Fruit fly (Drosophila melanogaster) whole organism, wandering third instar larva: ENCODE data around the gene CG14277.

Experiments used
- Abd-B ChIP-seq: fragments of >200 bp; optimal IDR thresholded peaks from 2 replicates; lab custom pipeline; 2017; ENCODE audit warnings: missing biosample characterization, missing genetic modification characterization
- CG32264 ChIP-seq: fragments of 200-800 bp; sonication (Bioruptor generic); optimal IDR thresholded peaks from 2 replicates; lab custom pipeline; 2016; ENCODE audit warnings: missing biosample characterization, missing genetic modification characterization
- CrebA ChIP-seq: fragments of 200-800 bp; sonication (Bioruptor generic); optimal IDR thresholded peaks from 2 replicates; lab custom pipeline; 2016; ENCODE audit warnings: missing biosample characterization, mild to moderate bottlenecking, missing genetic modification characterization, borderline replicate concordance
- Hnf4 ChIP-seq: fragments of 200-800 bp; sonication (Bioruptor generic); optimal IDR thresholded peaks from 2 replicates; lab custom pipeline; 2016; ENCODE audit warnings: missing biosample characterization, mild to moderate bottlenecking, missing genetic modification characterization
- Myc ChIP-seq: fragments of >200 bp; optimal IDR thresholded peaks from 2 replicates; lab custom pipeline; 2017
- OdsH ChIP-seq: fragments of 200-800 bp; sonication (Bioruptor generic); optimal IDR thresholded peaks from 2 replicates; lab custom pipeline; 2016; ENCODE audit warnings: missing biosample characterization, mild to moderate bottlenecking, missing genetic modification characterization
- Rel ChIP-seq, 2 experiments: fragments of 200-800 bp; sonication (Bioruptor generic) in 1 of 2; optimal IDR thresholded peaks; 2 replicates in 1 of 2; 3 replicates in 1 of 2; lab custom pipeline; 2016 to 2019; ENCODE audit warnings: mild to moderate bottlenecking in 2 of 2, missing biosample characterization in 2 of 2, missing genetic modification characterization in 2 of 2, moderate library complexity in 1 of 2
- dl ChIP-seq, 2 experiments: fragments of 175-275, 200-275 bp in 1 of 2; fragments of 200-275 bp in 1 of 2; sonication (Bioruptor generic); optimal IDR thresholded peaks; lab custom pipeline; 2018; ENCODE audit warnings: mild to moderate bottlenecking in 2 of 2, missing biosample characterization in 2 of 2, missing genetic modification characterization in 2 of 2, moderate library complexity in 2 of 2; ENCODE audit not compliant: partially characterized antibody in 2 of 2, insufficient read depth in 1 of 2
- h ChIP-seq: fragments of 200-800 bp; sonication (Bioruptor generic); optimal IDR thresholded peaks from 3 replicates; lab custom pipeline; 2016; ENCODE audit warnings: missing biosample characterization, mild to moderate bottlenecking, missing genetic modification characterization
- lola ChIP-seq: fragments of >200 bp; optimal IDR thresholded peaks from 2 replicates; lab custom pipeline; 2017; ENCODE audit warnings: missing biosample characterization, missing genetic modification characterization
- psq ChIP-seq: fragments of 200-800 bp; sonication (Bioruptor generic); optimal IDR thresholded peaks from 3 replicates; lab custom pipeline; 2017; ENCODE audit warnings: missing biosample characterization, mild to moderate bottlenecking, missing genetic modification characterization, moderate library complexity
- sage ChIP-seq: fragments of 200-800 bp; sonication (Bioruptor generic); optimal IDR thresholded peaks from 2 replicates; lab custom pipeline; 2016; ENCODE audit warnings: missing biosample characterization, mild to moderate bottlenecking, missing genetic modification characterization
- sv ChIP-seq: fragments of 200-800 bp; sonication (Bioruptor generic); optimal IDR thresholded peaks from 3 replicates; lab custom pipeline; 2016; ENCODE audit warnings: missing biosample characterization, missing genetic modification characterization
- usp ChIP-seq: fragments of >200 bp; optimal IDR thresholded peaks from 2 replicates; lab custom pipeline; 2017; ENCODE audit warnings: missing biosample characterization, missing genetic modification characterization

DNA sequence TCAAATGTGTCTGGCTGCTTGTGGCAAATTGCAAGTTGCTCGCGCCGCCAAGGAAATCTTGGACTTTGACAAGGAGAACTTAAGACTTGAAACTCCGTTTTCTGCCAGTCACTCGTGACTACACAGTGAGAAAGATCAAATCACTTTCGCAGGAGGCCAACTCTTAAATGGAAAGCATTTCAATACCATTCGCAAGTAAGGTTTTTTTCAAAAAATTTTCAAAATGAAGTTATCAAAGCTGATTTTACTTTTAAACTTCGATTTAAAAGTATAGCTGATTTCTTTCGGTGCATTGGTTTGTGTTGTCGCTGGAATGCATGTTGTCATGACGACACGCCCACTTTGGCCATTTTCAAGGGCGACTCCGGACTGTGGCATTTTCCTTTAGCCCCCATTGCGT lies 9.9 kb upstream of the CG14277 start:
- TF ChIP-seq Abd-B (GFP tag; lab: Kevin White, UChicago) (no peak), sv (GFP tag; lab: Kevin White, UChicago) (no peak), CrebA (no peak), OdsH (GFP tag; lab: Kevin White, UChicago) (no peak), dl (GFP tag; optimal IDR thresholded peaks at IDR 0.05; lab: Kevin White, UChicago; ENCODE audit: insufficient read depth in 1 of 2, partially characterized antibody in 2 of 2) (no peak), sage (GFP tag; lab: Kevin White, UChicago) (no peak), Hnf4 (GFP tag; lab: Kevin White, UChicago) (peak; percentile 37), Myc (lab: Kevin White, UChicago) (no peak), CG32264 (GFP tag; lab: Kevin White, UChicago) (no peak), lola (no peak), h (GFP tag; lab: Kevin White, UChicago) (peak; percentile 37), Rel (GFP tag; optimal IDR thresholded peaks at IDR 0.05; lab: Kevin White, UChicago) (no peak), Rel (tag; optimal IDR thresholded peaks at IDR 0.05; lab: Kevin White, UChicago) (no peak), usp (no peak), psq (GFP tag; lab: Kevin White, UChicago) (peak; percentile 3)
